Fruit fly (Drosophila melanogaster): ENCODE measurements around the gene Rac2.

The Rac2 gene

DNA sequence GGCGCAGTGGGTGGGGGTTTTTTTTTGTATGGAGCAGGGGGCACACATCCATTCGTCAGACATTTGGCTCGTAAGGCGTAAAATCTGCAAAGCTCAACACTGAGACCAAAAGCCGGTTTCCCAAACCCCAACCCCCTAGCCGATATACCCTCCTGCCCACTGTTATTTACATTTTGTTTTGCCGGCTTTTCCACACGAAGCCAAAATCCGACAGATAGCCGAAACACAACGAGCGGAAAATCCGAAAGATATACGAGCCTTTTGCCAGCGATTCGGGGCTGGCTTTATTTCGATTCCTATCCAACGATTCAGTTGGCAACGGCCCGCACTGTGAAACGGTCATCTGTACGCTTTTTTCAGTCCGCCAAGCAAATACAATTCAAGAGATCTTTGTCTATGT, 11.5 kb downstream of the Rac2 start, which contains the start of gene CG42458:
Gene CG42458, plus strand, starts transcription at position 311 of the 400 bp plus-strand sequence.
- TF ChIP-seq CG17801 (GFP tag; optimal IDR thresholded peaks at IDR 0.05; ENCODE audit: partially characterized antibody): no peak

DNA sequence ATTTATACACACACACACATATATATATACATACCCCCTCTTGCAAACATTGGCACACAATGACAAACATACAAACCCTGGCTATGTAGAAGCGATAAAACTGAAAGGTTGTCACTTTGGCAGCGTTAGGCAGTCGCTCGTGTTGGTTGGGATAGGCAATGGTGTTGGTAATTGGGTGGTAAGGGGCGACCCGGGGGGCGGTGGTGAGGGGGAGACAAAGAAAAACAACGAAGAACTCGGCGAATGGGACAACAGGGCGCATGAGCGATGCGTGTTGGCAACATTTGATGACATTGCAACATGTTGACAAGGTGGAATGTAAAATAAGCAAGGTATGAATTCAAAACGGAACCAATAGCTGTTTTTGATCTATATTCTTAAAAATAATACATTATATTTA, 12.4 kb downstream of the Rac2 start:
- TF ChIP-seq CG17801 (GFP tag; optimal IDR thresholded peaks at IDR 0.05; ENCODE audit: partially characterized antibody): no peak

DNA sequence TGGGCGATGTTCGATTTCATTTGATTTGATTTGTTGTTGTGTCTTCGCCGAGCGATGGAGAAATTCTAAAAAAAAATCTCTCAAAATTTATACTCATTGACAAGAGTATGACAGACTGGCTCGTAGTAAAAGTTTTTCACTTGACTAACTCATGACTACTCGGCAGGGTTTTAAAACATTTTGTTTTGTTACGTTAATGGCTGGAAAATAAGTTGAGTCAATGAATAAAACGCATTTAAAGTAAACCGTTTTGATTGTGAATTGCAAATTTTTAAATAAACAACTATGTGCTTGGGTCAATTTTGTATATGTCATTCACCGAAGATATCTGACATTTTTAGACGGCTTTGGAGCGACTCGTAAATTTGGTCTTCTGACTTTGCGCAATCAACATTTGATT, 30.9 kb downstream of the Rac2 start, which contains the start of gene CG8560:
Gene CG8560, minus strand, starts transcription at position 101 of the 400 bp plus-strand sequence.
- no peak for TF ChIP-seq CG17801 (GFP tag; optimal IDR thresholded peaks at IDR 0.05; ENCODE audit: partially characterized antibody)

DNA sequence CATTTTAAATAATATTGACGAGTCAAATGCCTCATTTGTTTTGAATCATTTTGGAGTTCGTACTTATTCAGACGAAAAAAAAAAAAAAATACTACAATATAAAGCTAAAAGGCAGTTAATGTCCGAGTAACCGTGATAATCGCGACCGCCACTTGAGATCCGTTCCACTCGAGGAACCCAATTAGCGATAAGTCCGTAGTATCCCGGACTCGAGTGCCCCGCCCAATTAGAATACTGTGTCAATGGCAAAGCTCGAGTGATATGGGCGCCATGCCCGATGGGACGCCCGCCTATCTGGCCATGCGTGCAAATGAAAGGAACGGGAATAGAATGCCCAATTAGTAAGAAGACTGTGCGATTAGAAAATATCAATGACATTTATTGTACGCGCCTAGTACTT, 33.0 kb downstream of the Rac2 start:
- TF ChIP-seq CG17801 (GFP tag; optimal IDR thresholded peaks at IDR 0.05; ENCODE audit: partially characterized antibody): no peak

dm6 chr3L:7399770-7400169, 35.2 kb downstream of the Rac2 start, which contains the start of gene CG18417:
Gene CG18417, plus strand, starts transcription at chr3L:7400070.
- no peak for TF ChIP-seq CG17801 (GFP tag; optimal IDR thresholded peaks at IDR 0.05; ENCODE audit: partially characterized antibody)

DNA sequence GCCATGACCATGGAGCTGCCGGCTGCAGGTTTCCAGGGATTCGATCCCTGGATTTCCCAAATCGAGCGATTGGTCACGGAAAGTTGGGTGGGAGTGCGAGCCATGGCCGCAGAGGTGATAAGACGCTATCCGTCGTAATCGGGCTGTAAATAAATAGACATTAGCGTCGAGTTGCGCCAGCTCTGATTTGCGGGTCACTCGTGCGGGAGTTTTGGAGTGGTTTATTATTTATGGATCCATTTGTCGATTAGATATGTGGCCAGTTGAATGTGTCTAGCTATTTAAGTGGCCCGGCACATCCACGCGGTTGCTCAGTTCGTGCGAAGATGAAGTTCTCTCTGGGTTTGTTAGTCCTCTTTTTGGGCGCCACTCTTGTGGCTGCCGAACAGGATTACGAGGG, 37.0 kb downstream of the Rac2 start, which contains the start of gene CG8562:
Gene CG8562, plus strand, starts transcription at position 307 of the 400 bp plus-strand sequence.
- no peak for TF ChIP-seq CG17801 (GFP tag; optimal IDR thresholded peaks at IDR 0.05; ENCODE audit: partially characterized antibody)

- TF ChIP-seq CG17801 (GFP tag; optimal IDR thresholded peaks at IDR 0.05; ENCODE audit: partially characterized antibody): no peak
Measured at dm6 chr3L:7396055-7396454, 38.9 kb downstream of the Rac2 start, which contains the start of gene CG32379. Gene CG32379, plus strand, starts transcription at chr3L:7396355.

- no peak for TF ChIP-seq CG17801 (GFP tag; optimal IDR thresholded peaks at IDR 0.05; ENCODE audit: partially characterized antibody)
Measured at dm6 chr3L:7390442-7390841, 44.5 kb downstream of the Rac2 start, which contains the start of gene CG8563. Gene CG8563, plus strand, starts transcription at chr3L:7390742.

dm6 chr3L:7390004-7390403, 45.0 kb downstream of the Rac2 start:
- no peak for TF ChIP-seq CG17801 (GFP tag; optimal IDR thresholded peaks at IDR 0.05; ENCODE audit: partially characterized antibody)

dm6 chr3L:7387814-7388213, 47.2 kb downstream of the Rac2 start, which contains the start of gene CG8564:
Gene CG8564, minus strand, starts transcription at chr3L:7387914.
- no peak for TF ChIP-seq CG17801 (GFP tag; optimal IDR thresholded peaks at IDR 0.05; ENCODE audit: partially characterized antibody)

All from ovary, adult (tissue).